Fruit fly (Drosophila melanogaster) whole organism, embryonic: Measurements from ENCODE around the gene cert.

Experiments used
- Adf1 ChIP-seq: fragments of 200-800 bp; sonication (Bioruptor generic); IDR thresholded peaks from 2 replicates; pipeline ENCODE4 v1.3.6; 2022; ENCODE audit warnings: missing biosample characterization, missing genetic modification characterization
- Atf-2 ChIP-seq: fragments of 200-800 bp; sonication (Bioruptor generic); optimal IDR thresholded peaks from 2 replicates; lab custom pipeline; 2016; ENCODE audit warnings: missing biosample characterization, missing genetic modification characterization
- Bgb ChIP-seq: fragments of 200-800 bp; sonication (Bioruptor generic); IDR thresholded peaks from 2 replicates; pipeline ENCODE4 v1.3.6; 2022; ENCODE audit warnings: missing biosample characterization, missing genetic modification characterization; ENCODE audit not compliant: partially characterized antibody
- Bteb2 ChIP-seq: fragments of 200-800 bp; sonication (Bioruptor generic); optimal IDR thresholded peaks from 2 replicates; lab custom pipeline; 2016; ENCODE audit warnings: missing biosample characterization, missing genetic modification characterization
- CG11456 ChIP-seq: fragments of 200-800 bp; sonication (Bioruptor generic); IDR thresholded peaks from 3 replicates; pipeline ENCODE4 v1.3.6; 2022; ENCODE audit warnings: missing biosample characterization, missing genetic modification characterization
- CG11504 ChIP-seq: fragments of 200-800 bp; sonication (Bioruptor generic); optimal IDR thresholded peaks from 3 replicates; lab custom pipeline; 2019; ENCODE audit warnings: missing biosample characterization, mild to moderate bottlenecking, missing genetic modification characterization, moderate library complexity
- CG12744 ChIP-seq: fragments of 200-800 bp; sonication (Bioruptor generic); optimal IDR thresholded peaks from 2 replicates; lab custom pipeline; 2016; ENCODE audit warnings: missing biosample characterization, missing genetic modification characterization
- CG13123 ChIP-seq: fragments of 200-800 bp; sonication (Bioruptor generic); optimal IDR thresholded peaks from 2 replicates; lab custom pipeline; 2016; ENCODE audit warnings: missing biosample characterization, missing genetic modification characterization
- CG13624 ChIP-seq: fragments of 200-800 bp; sonication (Bioruptor generic); optimal IDR thresholded peaks from 2 replicates; lab custom pipeline; 2016; ENCODE audit warnings: missing biosample characterization, missing genetic modification characterization
- CG13894 ChIP-seq: fragments of 200-800 bp; sonication (Bioruptor generic); optimal IDR thresholded peaks from 3 replicates; lab custom pipeline; 2018; ENCODE audit warnings: missing biosample characterization, mild to moderate bottlenecking, missing genetic modification characterization, moderate library complexity
- CG14667 ChIP-seq: fragments of 200-800 bp; sonication (Bioruptor generic); IDR thresholded peaks from 2 replicates; pipeline ENCODE4 v1.3.6; 2022; ENCODE audit warnings: missing biosample characterization, missing genetic modification characterization
- CG16813 ChIP-seq: fragments of 200-800 bp; sonication (Bioruptor generic); IDR thresholded peaks from 3 replicates; pipeline ENCODE4 v1.3.6; 2022; ENCODE audit warnings: missing biosample characterization, missing genetic modification characterization; ENCODE audit not compliant: partially characterized antibody
- CG17328 ChIP-seq: fragments of 200-800 bp; sonication (Bioruptor generic); IDR thresholded peaks from 2 replicates; pipeline ENCODE4 v1.3.6; 2022; ENCODE audit warnings: missing biosample characterization, missing genetic modification characterization
- CG18476 ChIP-seq: fragments of 200-800 bp; sonication (Bioruptor generic); optimal IDR thresholded peaks from 2 replicates; lab custom pipeline; 2016; ENCODE audit warnings: missing biosample characterization, mild to moderate bottlenecking, missing genetic modification characterization
- CG2129 ChIP-seq: fragments of 200-800 bp; sonication (Bioruptor generic); IDR thresholded peaks from 2 replicates; pipeline ENCODE4 v1.3.6; 2022; ENCODE audit warnings: missing biosample characterization, missing genetic modification characterization; ENCODE audit not compliant: partially characterized antibody
- CG2202 ChIP-seq: fragments of 200-800 bp; sonication (Bioruptor generic); optimal IDR thresholded peaks from 2 replicates; lab custom pipeline; 2018; ENCODE audit warnings: missing biosample characterization, mild to moderate bottlenecking, missing genetic modification characterization
- CG3065 ChIP-seq: fragments of 200-800 bp; sonication (Bioruptor generic); optimal IDR thresholded peaks from 2 replicates; lab custom pipeline; 2016; ENCODE audit warnings: missing biosample characterization, missing genetic modification characterization
- CG42726 ChIP-seq: fragments of 200-800 bp; sonication (Bioruptor generic); IDR thresholded peaks from 2 replicates; pipeline ENCODE4 v1.3.6; 2022; ENCODE audit warnings: missing biosample characterization, missing genetic modification characterization; ENCODE audit not compliant: partially characterized antibody
- CG6854 ChIP-seq: fragments of 200-800 bp; sonication (Bioruptor generic); optimal IDR thresholded peaks from 3 replicates; lab custom pipeline; 2017; ENCODE audit warnings: missing biosample characterization, mild to moderate bottlenecking, missing genetic modification characterization
- CG8944 ChIP-seq: fragments of 200-800 bp; sonication (Bioruptor generic); optimal IDR thresholded peaks from 3 replicates; lab custom pipeline; 2016; ENCODE audit warnings: missing biosample characterization, missing genetic modification characterization
- CG9797 ChIP-seq: fragments of 200-800 bp; sonication (Bioruptor generic); optimal IDR thresholded peaks from 3 replicates; lab custom pipeline; 2018; ENCODE audit warnings: missing biosample characterization, mild to moderate bottlenecking, missing genetic modification characterization
- Dek ChIP-seq: fragments of 200-800 bp; sonication (Bioruptor generic); optimal IDR thresholded peaks from 3 replicates; lab custom pipeline; 2019; ENCODE audit warnings: missing biosample characterization, mild to moderate bottlenecking, missing genetic modification characterization, moderate library complexity
- Dfd ChIP-seq, 2 experiments: fragments of >200 bp; optimal IDR thresholded peaks; 2 replicates each; lab custom pipeline; 2017; ENCODE audit warnings: missing biosample characterization in 2 of 2, missing genetic modification characterization in 2 of 2
- Dip2 ChIP-seq: fragments of 200-800 bp; sonication (Bioruptor generic); IDR thresholded peaks from 2 replicates; pipeline ENCODE4 v1.3.6; 2022; ENCODE audit warnings: missing biosample characterization, missing genetic modification characterization
- Dip3 ChIP-seq: fragments of 200-800 bp; sonication (Bioruptor generic); optimal IDR thresholded peaks from 3 replicates; lab custom pipeline; 2016; ENCODE audit warnings: missing biosample characterization, missing genetic modification characterization
- Dll ChIP-seq: fragments of 200-800 bp; sonication (Bioruptor generic); IDR thresholded peaks from 4 replicates; pipeline ENCODE4 v1.3.6; 2022; ENCODE audit warnings: missing biosample characterization, missing genetic modification characterization; ENCODE audit not compliant: partially characterized antibody
- Drgx ChIP-seq: fragments of 200-800 bp; sonication (Bioruptor generic); IDR thresholded peaks from 2 replicates; pipeline ENCODE4 v1.3.6; 2022; ENCODE audit warnings: missing biosample characterization, missing genetic modification characterization
- Eip74EF ChIP-seq, 2 experiments: fragments of 200-800 bp in 1 of 2; fragments of >200 bp in 1 of 2; sonication (Bioruptor generic) in 1 of 2; optimal IDR thresholded peaks; 2 replicates each; lab custom pipeline; 2017 to 2019; ENCODE audit warnings: missing biosample characterization in 2 of 2, missing genetic modification characterization in 2 of 2, mild to moderate bottlenecking in 1 of 2, moderate library complexity in 1 of 2
- Fer1 ChIP-seq: fragments of 200-800 bp; sonication (Bioruptor generic); optimal IDR thresholded peaks from 2 replicates; lab custom pipeline; 2017; ENCODE audit warnings: missing biosample characterization, mild to moderate bottlenecking, missing genetic modification characterization
- Kr ChIP-seq: fragments of 200-800 bp; sonication (Bioruptor generic); optimal IDR thresholded peaks from 2 replicates; lab custom pipeline; 2017; ENCODE audit warnings: missing biosample characterization, mild to moderate bottlenecking, missing genetic modification characterization
- MBD-R2 ChIP-seq: fragments of 200-800 bp; sonication (Bioruptor generic); IDR thresholded peaks from 2 replicates; pipeline ENCODE4 v1.3.6; 2022; ENCODE audit warnings: missing biosample characterization, missing genetic modification characterization
- Nf-YC ChIP-seq: fragments of 200-800 bp; optimal IDR thresholded peaks from 3 replicates; lab custom pipeline; 2019; ENCODE audit warnings: missing biosample characterization, mild to moderate bottlenecking, missing genetic modification characterization, moderate library complexity
- Side ChIP-seq: fragments of 200-800 bp; sonication (Bioruptor generic); optimal IDR thresholded peaks from 2 replicates; lab custom pipeline; 2016; ENCODE audit warnings: missing biosample characterization, missing genetic modification characterization
- Sox100B ChIP-seq: fragments of 200-800 bp; sonication (Bioruptor generic); optimal IDR thresholded peaks from 3 replicates; lab custom pipeline; 2018; ENCODE audit warnings: missing biosample characterization, mild to moderate bottlenecking, missing genetic modification characterization
- Sry-δ ChIP-seq: fragments of 200-800 bp; sonication (Bioruptor generic); optimal IDR thresholded peaks from 2 replicates; lab custom pipeline; 2016; ENCODE audit warnings: missing biosample characterization, missing genetic modification characterization
- Ssrp ChIP-seq: fragments of 200-800 bp; sonication (Bioruptor generic); optimal IDR thresholded peaks from 2 replicates; lab custom pipeline; 2018; ENCODE audit warnings: missing biosample characterization, mild to moderate bottlenecking, missing genetic modification characterization, moderate library complexity
- Tbp ChIP-seq: fragments of >200 bp; optimal IDR thresholded peaks from 2 replicates; lab custom pipeline; 2018; ENCODE audit warnings: missing biosample characterization, missing genetic modification characterization
- ab ChIP-seq: fragments of 200-800 bp; sonication (Bioruptor generic); optimal IDR thresholded peaks from 2 replicates; lab custom pipeline; 2016; ENCODE audit warnings: missing biosample characterization, missing genetic modification characterization
- amos ChIP-seq: fragments of 200-800 bp; sonication (Bioruptor generic); IDR thresholded peaks from 2 replicates; pipeline ENCODE4 v1.3.6; 2022; ENCODE audit warnings: missing biosample characterization, missing genetic modification characterization; ENCODE audit not compliant: partially characterized antibody
- croc ChIP-seq: fragments of 200-800 bp; sonication (Bioruptor generic); conservative IDR thresholded peaks from 3 replicates; pipeline ENCODE4 v1.3.6; 2022; ENCODE audit warnings: missing biosample characterization, missing genetic modification characterization
- crp ChIP-seq, 2 experiments: fragments of 200-800 bp; sonication (Bioruptor generic); optimal IDR thresholded peaks; 2 replicates in 1 of 2; 3 replicates in 1 of 2; lab custom pipeline; 2017; ENCODE audit warnings: missing biosample characterization in 2 of 2, missing genetic modification characterization in 2 of 2, mild to moderate bottlenecking in 1 of 2, moderate library complexity in 1 of 2
- dmrt11E ChIP-seq: fragments of 200-800 bp; sonication (Bioruptor generic); optimal IDR thresholded peaks from 3 replicates; lab custom pipeline; 2018; ENCODE audit warnings: missing biosample characterization, mild to moderate bottlenecking, missing genetic modification characterization, moderate library complexity
- her ChIP-seq: fragments of 200-800 bp; sonication (Bioruptor generic); optimal IDR thresholded peaks from 2 replicates; lab custom pipeline; 2016; ENCODE audit warnings: missing biosample characterization, missing genetic modification characterization
- jing ChIP-seq: fragments of 200-800 bp; sonication (Bioruptor generic); optimal IDR thresholded peaks from 2 replicates; lab custom pipeline; 2018; ENCODE audit warnings: missing biosample characterization, mild to moderate bottlenecking, missing genetic modification characterization
- lilli ChIP-seq: fragments of 200-800 bp; sonication (Bioruptor generic); optimal IDR thresholded peaks from 3 replicates; lab custom pipeline; 2016; ENCODE audit warnings: missing biosample characterization, missing genetic modification characterization
- mirr ChIP-seq: fragments of 200-800 bp; sonication (Bioruptor generic); optimal IDR thresholded peaks from 3 replicates; lab custom pipeline; 2018; ENCODE audit warnings: missing biosample characterization, mild to moderate bottlenecking, missing genetic modification characterization
- nmo ChIP-seq: fragments of 200-800 bp; sonication (Bioruptor generic); optimal IDR thresholded peaks from 2 replicates; lab custom pipeline; 2018; ENCODE audit warnings: missing biosample characterization, mild to moderate bottlenecking, missing genetic modification characterization, moderate library complexity
- pho ChIP-seq: fragments of 200-800 bp; sonication (Bioruptor generic); optimal IDR thresholded peaks from 2 replicates; lab custom pipeline; 2016; ENCODE audit warnings: missing biosample characterization, missing genetic modification characterization
- sim ChIP-seq: fragments of 200-800 bp; sonication (Bioruptor generic); IDR thresholded peaks from 2 replicates; pipeline ENCODE4 v1.3.6; 2022; ENCODE audit warnings: missing biosample characterization, missing genetic modification characterization
- tio ChIP-seq: fragments of 200-800 bp; sonication (Bioruptor generic); optimal IDR thresholded peaks from 2 replicates; lab custom pipeline; 2017; ENCODE audit warnings: missing biosample characterization, missing genetic modification characterization, inconsistent platforms
- trem ChIP-seq: fragments of 200-800 bp; optimal IDR thresholded peaks from 3 replicates; lab custom pipeline; 2019; ENCODE audit warnings: missing biosample characterization, mild to moderate bottlenecking, missing genetic modification characterization, moderate library complexity

cert gene

DNA sequence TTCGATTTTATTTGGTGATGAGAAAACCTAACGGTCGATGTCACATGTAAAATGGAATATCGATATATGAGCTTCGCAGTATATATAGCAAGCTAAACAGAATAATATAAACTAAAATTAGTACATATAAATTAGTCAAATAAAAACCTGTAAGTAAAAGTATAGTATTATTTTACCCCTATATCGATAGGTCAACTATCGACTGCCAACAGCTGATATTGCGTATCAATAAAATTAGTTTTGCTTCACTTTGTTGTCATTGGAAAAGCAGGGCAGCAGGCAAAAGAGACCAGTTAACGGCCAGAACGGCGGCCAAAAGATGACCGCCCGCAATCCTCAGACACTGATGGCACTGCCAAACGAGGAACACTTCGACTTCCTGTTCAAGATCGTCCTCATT lies 7.3 kb upstream of the cert start, which contains the start of gene Rab19 (continued):
- TF ChIP-seq CG11504 (tag; lab: Kevin White, UChicago): no peak
- no peak for TF ChIP-seq Eip74EF (GFP tag; optimal IDR thresholded peaks at IDR 0.05; lab: Kevin White, UChicago)
- no peak for TF ChIP-seq her
- peak; percentile 79 for TF ChIP-seq amos (GFP tag; lab: Robert Waterston, UW)
- no peak for TF ChIP-seq CG11456
- no peak for TF ChIP-seq Tbp
- TF ChIP-seq CG42726 (GFP tag; lab: Robert Waterston, UW): peak; percentile 25; the same call in 1 of the 2 replicates
- no peak for TF ChIP-seq CG9797 (GFP tag; lab: Kevin White, UChicago)
- no peak for TF ChIP-seq Kr
- no peak for TF ChIP-seq mirr
- peak; percentile 87 for TF ChIP-seq CG2129 (GFP tag; lab: Robert Waterston, UW)
- no peak for TF ChIP-seq Atf-2 (GFP tag; lab: Kevin White, UChicago)
- TF ChIP-seq Drgx: no peak
- TF ChIP-seq CG3065 (GFP tag; lab: Kevin White, UChicago): no peak
- no peak for TF ChIP-seq Dfd (GFP tag; optimal IDR thresholded peaks at IDR 0.05; lab: Kevin White, UChicago)
- no peak for TF ChIP-seq CG13123
- TF ChIP-seq CG2202: no peak
- no peak for TF ChIP-seq Fer1 (GFP tag; lab: Kevin White, UChicago)
- TF ChIP-seq nmo: peak; percentile 19
- no peak for TF ChIP-seq Dip2 (GFP tag; lab: Robert Waterston, UW)
- no peak for TF ChIP-seq pho (GFP tag; lab: Kevin White, UChicago)
- no peak for TF ChIP-seq ab (GFP tag; lab: Kevin White, UChicago)
- TF ChIP-seq CG8944 (GFP tag; lab: Kevin White, UChicago): no peak
- no peak for TF ChIP-seq Dek (tag; lab: Kevin White, UChicago)
- no peak for TF ChIP-seq CG13894 (tag; lab: Kevin White, UChicago)
- TF ChIP-seq Nf-YC: no peak
- TF ChIP-seq Dll (GFP tag; lab: Robert Waterston, UW): peak; percentile 98
- TF ChIP-seq crp (GFP tag; optimal IDR thresholded peaks at IDR 0.05; lab: Kevin White, UChicago): peak; percentile 24 to 89
- no peak for TF ChIP-seq croc (GFP tag; lab: Robert Waterston, UW)
- no peak for TF ChIP-seq jing (GFP tag; lab: Kevin White, UChicago)
- TF ChIP-seq CG14667 (GFP tag; lab: Robert Waterston, UW): no peak
- TF ChIP-seq MBD-R2: peak; percentile 59; the same call in 1 of the 2 replicates
- no peak for TF ChIP-seq CG18476 (GFP tag; lab: Kevin White, UChicago)
- no peak for TF ChIP-seq sim (GFP tag; lab: Robert Waterston, UW)
- TF ChIP-seq Adf1 (GFP tag; lab: Robert Waterston, UW): no peak
- no peak for TF ChIP-seq tio (GFP tag; lab: Kevin White, UChicago)
- TF ChIP-seq dmrt11E (tag; lab: Kevin White, UChicago): no peak
- TF ChIP-seq Side (GFP tag; lab: Kevin White, UChicago): no peak
- no peak for TF ChIP-seq CG6854 (GFP tag; lab: Kevin White, UChicago)
- TF ChIP-seq trem (tag; lab: Kevin White, UChicago): peak; percentile 61
- peak; percentile 86 for TF ChIP-seq CG16813 (GFP tag; lab: Robert Waterston, UW)
- no peak for TF ChIP-seq lilli
- TF ChIP-seq CG12744 (GFP tag; lab: Kevin White, UChicago): no peak
- TF ChIP-seq Sox100B (GFP tag; lab: Kevin White, UChicago): no peak
- TF ChIP-seq Dip3: no peak
- TF ChIP-seq Sry-δ: peak; percentile 71
- TF ChIP-seq Ssrp: no peak
- TF ChIP-seq CG13624 (GFP tag; lab: Kevin White, UChicago): no peak
- no peak for TF ChIP-seq Bteb2 (GFP tag; lab: Kevin White, UChicago)
- peak; percentile 81 for TF ChIP-seq Bgb (GFP tag; lab: Robert Waterston, UW)
- no peak for TF ChIP-seq CG17328
